Worm (Caenorhabditis elegans) whole organism, L3 larva: ENCODE data around the gene nhr-122.
A peak's percentile ranks its signal among the peaks of the same experiment; 100 is the strongest.

Source experiments
- R02D3.7 ChIP-seq: fragments of 150-350 bp; optimal IDR thresholded peaks from 2 replicates; lab custom pipeline; 2014; ENCODE audit warnings: missing biosample characterization, missing genetic modification characterization
- ZK546.5 ChIP-seq: sonication (generic microtip); optimal IDR thresholded peaks from 2 replicates; lab custom pipeline; 2017; ENCODE audit warnings: missing biosample characterization, missing genetic modification characterization
- aly-2 ChIP-seq: fragments of 150-350 bp; optimal IDR thresholded peaks from 2 replicates; lab custom pipeline; 2014; ENCODE audit warnings: missing biosample characterization, missing genetic modification characterization
- ama-1 ChIP-seq: fragments of 150-350 bp; optimal IDR thresholded peaks from 2 replicates; lab custom pipeline; 2018
- ceh-16 ChIP-seq: sonication (generic microtip); optimal IDR thresholded peaks from 2 replicates; lab custom pipeline; 2017; ENCODE audit warnings: missing biosample characterization, missing genetic modification characterization
- ceh-28 ChIP-seq: fragments of 150-350 bp; optimal IDR thresholded peaks from 2 replicates; lab custom pipeline; 2014; ENCODE audit warnings: missing biosample characterization, missing genetic modification reagents, missing genetic modification characterization
- ceh-82 ChIP-seq: fragments of 150-350 bp; optimal IDR thresholded peaks from 2 replicates; lab custom pipeline; 2014; ENCODE audit warnings: missing biosample characterization, missing genetic modification characterization
- daf-12 ChIP-seq: fragments of 150-350 bp; optimal IDR thresholded peaks from 2 replicates; lab custom pipeline; 2014; ENCODE audit warnings: missing biosample characterization, missing genetic modification reagents, missing genetic modification characterization
- egl-27 ChIP-seq: sonication (generic microtip); optimal IDR thresholded peaks from 4 replicates; lab custom pipeline; 2017; ENCODE audit warnings: missing biosample characterization, missing genetic modification reagents, missing genetic modification characterization
- elt-1 ChIP-seq: fragments of 150-350 bp; optimal IDR thresholded peaks from 2 replicates; lab custom pipeline; 2014; ENCODE audit warnings: missing biosample characterization, missing genetic modification characterization
- elt-2 ChIP-seq: sonication (generic microtip); optimal IDR thresholded peaks from 2 replicates; lab custom pipeline; 2016; ENCODE audit warnings: missing genetic modification reagents, mild to moderate bottlenecking, missing genetic modification characterization, missing compliant biosample characterization
- fkh-10 ChIP-seq: sonication (generic microtip); optimal IDR thresholded peaks from 2 replicates; lab custom pipeline; 2017; ENCODE audit warnings: missing biosample characterization, missing genetic modification reagents, missing genetic modification characterization
- fos-1 ChIP-seq: fragments of 150-350 bp; optimal IDR thresholded peaks from 2 replicates; lab custom pipeline; 2014; ENCODE audit warnings: missing biosample characterization, missing genetic modification characterization
- hmg-11 ChIP-seq: sonication (generic microtip); optimal IDR thresholded peaks from 2 replicates; lab custom pipeline; 2016; ENCODE audit warnings: missing genetic modification characterization, missing compliant biosample characterization
- jun-1 ChIP-seq: fragments of 150-350 bp; optimal IDR thresholded peaks from 2 replicates; lab custom pipeline; 2014; ENCODE audit warnings: missing biosample characterization, missing genetic modification reagents, missing genetic modification characterization
- lin-15B ChIP-seq: fragments of 150-350 bp; optimal IDR thresholded peaks from 2 replicates; lab custom pipeline; 2014; ENCODE audit warnings: missing biosample characterization, missing genetic modification characterization
- lin-39 ChIP-seq: fragments of 150-350 bp; optimal IDR thresholded peaks from 2 replicates; lab custom pipeline; 2018; ENCODE audit warnings: missing biosample characterization, missing genetic modification reagents, missing genetic modification characterization
- lsy-12 ChIP-seq: sonication (generic microtip); optimal IDR thresholded peaks from 2 replicates; lab custom pipeline; 2016; ENCODE audit warnings: mild to moderate bottlenecking, missing genetic modification characterization, missing compliant biosample characterization
- mml-1 ChIP-seq: fragments of 150-350 bp; sonication (generic microtip); optimal IDR thresholded peaks from 3 replicates; lab custom pipeline; 2014; ENCODE audit warnings: missing biosample characterization, missing genetic modification characterization
- nfya-1 ChIP-seq: sonication (generic microtip); optimal IDR thresholded peaks from 2 replicates; lab custom pipeline; 2017; ENCODE audit warnings: missing genetic modification characterization, mild to moderate bottlenecking, missing compliant biosample characterization, antibody characterized with exemption, moderate library complexity; ENCODE audit not compliant: insufficient read depth
- nhr-12 ChIP-seq: fragments of 150-350 bp; optimal IDR thresholded peaks from 2 replicates; lab custom pipeline; 2014; ENCODE audit warnings: missing biosample characterization, missing genetic modification characterization
- nhr-23 ChIP-seq: fragments of 150-350 bp; optimal IDR thresholded peaks from 2 replicates; lab custom pipeline; 2014; ENCODE audit warnings: missing biosample characterization, missing genetic modification reagents, missing genetic modification characterization
- nhr-25 ChIP-seq: sonication (generic microtip); optimal IDR thresholded peaks from 2 replicates; lab custom pipeline; 2017; ENCODE audit warnings: missing biosample characterization, missing genetic modification characterization
- nhr-43 ChIP-seq: sonication (generic microtip); optimal IDR thresholded peaks from 2 replicates; lab custom pipeline; 2016; ENCODE audit warnings: mild to moderate bottlenecking, missing genetic modification characterization, missing compliant biosample characterization; ENCODE audit not compliant: poor library complexity, severe bottlenecking
- nhr-67 ChIP-seq: fragments of 150-350 bp; optimal IDR thresholded peaks from 2 replicates; lab custom pipeline; 2014; ENCODE audit warnings: missing biosample characterization, missing genetic modification characterization
- nhr-76 ChIP-seq: fragments of 150-350 bp; sonication (generic microtip); optimal IDR thresholded peaks from 5 replicates; lab custom pipeline; 2014; ENCODE audit warnings: missing biosample characterization, missing genetic modification characterization
- nhr-77 ChIP-seq: fragments of 150-350 bp; optimal IDR thresholded peaks from 2 replicates; lab custom pipeline; 2014; ENCODE audit warnings: missing biosample characterization, missing genetic modification characterization
- pha-4 ChIP-seq: fragments of 150-350 bp; optimal IDR thresholded peaks from 2 replicates; lab custom pipeline; 2014; ENCODE audit warnings: missing biosample characterization, missing genetic modification reagents, missing genetic modification characterization
- skn-1 ChIP-seq: fragments of 150-350 bp; optimal IDR thresholded peaks from 2 replicates; lab custom pipeline; 2014; ENCODE audit warnings: missing biosample characterization, missing genetic modification characterization
- snpc-4 ChIP-seq: fragments of 150-350 bp; optimal IDR thresholded peaks from 2 replicates; lab custom pipeline; 2014; ENCODE audit warnings: missing biosample characterization, missing genetic modification characterization
- tbx-2 ChIP-seq: sonication (generic microtip); optimal IDR thresholded peaks from 2 replicates; lab custom pipeline; 2016; ENCODE audit warnings: mild to moderate bottlenecking, missing genetic modification characterization, missing compliant biosample characterization
- unc-62 ChIP-seq: fragments of 150-350 bp; sonication (generic microtip); optimal IDR thresholded peaks from 4 replicates; lab custom pipeline; 2014; ENCODE audit warnings: missing biosample characterization, missing genetic modification reagents, missing genetic modification characterization
- ztf-11 ChIP-seq: fragments of 150-350 bp; optimal IDR thresholded peaks from 2 replicates; lab custom pipeline; 2014; ENCODE audit warnings: missing biosample characterization, missing genetic modification characterization
- ztf-4 ChIP-seq: fragments of 150-350 bp; optimal IDR thresholded peaks from 2 replicates; lab custom pipeline; 2014; ENCODE audit warnings: missing biosample characterization, missing genetic modification characterization

Gene nhr-122

ce11 chrIV:1613592-1613991, at the start of gene nhr-122:
Gene nhr-122 (plus strand): TSS chrIV:1613892.
- TF ChIP-seq elt-2 (tag; lab: Kevin White, UChicago) (no peak), nhr-77 (tag; lab: Kevin White, UChicago) (no peak), unc-62 (no peak), ama-1 (no peak), hmg-11 (tag; lab: Kevin White, UChicago) (peak; percentile 33), nhr-43 (tag; lab: Kevin White, UChicago) (no peak), pha-4 (peak; percentile 19), ceh-28 (tag; lab: Kevin White, UChicago) (peak; percentile 30)

- TF ChIP-seq R02D3.7 (no peak), elt-2 (tag; lab: Kevin White, UChicago) (no peak), ceh-16 (tag; lab: Kevin White, UChicago) (no peak), ceh-28 (tag; lab: Kevin White, UChicago) (no peak), nhr-76 (tag; lab: Kevin White, UChicago) (no peak), jun-1 (tag; lab: Kevin White, UChicago) (no peak), nhr-12 (tag; lab: Kevin White, UChicago) (no peak), nhr-67 (tag; lab: Kevin White, UChicago) (no peak), ZK546.5 (tag; lab: Kevin White, UChicago) (no peak), fos-1 (no peak)
These were observed 48.0 kb upstream of the nhr-122 start for ce11 chrIV:1565725-1566124.

- TF ChIP-seq aly-2 (tag; lab: Kevin White, UChicago) (no peak), nfya-1 (tag; lab: Kevin White, UChicago) (peak; percentile 96), egl-27 (no peak), nhr-23 (tag; lab: Kevin White, UChicago) (no peak), daf-12 (tag; lab: Kevin White, UChicago) (no peak), nhr-12 (tag; lab: Kevin White, UChicago) (no peak), ceh-28 (tag; lab: Kevin White, UChicago) (no peak), ama-1 (no peak)
These were observed 46.1 kb upstream of the nhr-122 start for ce11 chrIV:1567577-1567976.

DNA sequence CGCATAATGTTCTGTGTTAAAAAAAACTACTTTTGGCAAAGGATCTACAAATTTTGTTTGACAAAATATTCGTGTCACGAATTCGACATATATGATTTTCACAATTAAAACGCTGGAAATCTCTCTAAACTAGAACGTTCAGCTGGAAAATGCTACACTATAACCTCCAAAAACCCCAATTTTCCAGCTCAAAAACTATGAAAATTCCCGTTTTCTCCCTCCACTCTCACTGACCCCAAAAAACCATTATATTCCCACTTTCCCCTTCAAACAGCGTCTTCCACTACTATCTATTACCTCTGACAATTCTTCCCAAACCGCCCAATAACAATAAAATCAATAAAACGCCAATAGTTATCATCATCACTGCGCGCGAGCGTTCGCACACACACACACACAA, 37.0 kb upstream of the nhr-122 start, which contains the start of gene Y41D4B.14:
Gene Y41D4B.14 (plus strand): TSS at position 301 of the 400 bp plus-strand sequence.
- no peak for TF ChIP-seq nhr-23 (tag; lab: Kevin White, UChicago)
- TF ChIP-seq elt-2 (tag; lab: Kevin White, UChicago) = no peak
- no peak for TF ChIP-seq ztf-11 (tag; lab: Kevin White, UChicago)
- no peak for TF ChIP-seq elt-1 (tag; lab: Kevin White, UChicago)

DNA sequence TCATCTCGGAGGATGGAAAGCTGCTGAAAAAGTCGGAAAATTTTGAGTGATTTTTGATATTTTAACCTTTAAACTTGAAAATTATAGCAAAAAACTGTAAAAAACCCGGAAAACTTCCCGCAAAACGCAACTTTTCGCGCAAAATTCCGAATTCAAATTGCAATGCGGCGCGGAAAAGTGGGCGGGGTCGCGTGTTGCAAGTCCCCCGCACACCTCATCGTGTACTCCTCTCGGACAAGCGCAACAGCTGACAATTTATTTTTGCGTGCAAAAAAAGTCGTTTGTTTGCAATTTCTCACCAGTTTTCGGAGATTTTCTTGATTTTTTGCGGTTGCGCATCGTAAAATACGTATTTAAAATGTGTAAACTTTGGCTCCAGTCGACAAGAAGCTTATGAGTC, 17.9 kb upstream of the nhr-122 start, which contains the start of gene npp-8:
Gene npp-8 (minus strand): TSS at position 23 of the 400 bp plus-strand sequence.
- TF ChIP-seq elt-2 (tag; lab: Kevin White, UChicago) (peak; percentile 64), tbx-2 (tag; lab: Kevin White, UChicago) (peak; percentile 61), fos-1 (peak; percentile 4), ceh-82 (tag; lab: Kevin White, UChicago) (peak; percentile 16), hmg-11 (tag; lab: Kevin White, UChicago) (peak; percentile 93), jun-1 (tag; lab: Kevin White, UChicago) (peak; percentile 33), ZK546.5 (tag; lab: Kevin White, UChicago) (no peak), ceh-28 (tag; lab: Kevin White, UChicago) (peak; percentile 67), nhr-12 (tag; lab: Kevin White, UChicago) (no peak), ceh-16 (tag; lab: Kevin White, UChicago) (peak; percentile 31), nhr-23 (tag; lab: Kevin White, UChicago) (peak; percentile 77), R02D3.7 (peak; percentile 55), egl-27 (peak; percentile 6), nhr-25 (tag; lab: Kevin White, UChicago) (peak; percentile 74), snpc-4 (tag; lab: Kevin White, UChicago) (peak; percentile 61), nhr-43 (tag; lab: Kevin White, UChicago) (no peak), pha-4 (peak; percentile 84), mml-1 (tag; lab: Kevin White, UChicago) (no peak), ama-1 (peak; percentile 52), lin-39 (peak; percentile 77), ztf-11 (tag; lab: Kevin White, UChicago) (no peak), ztf-4 (tag; lab: Kevin White, UChicago) (no peak), skn-1 (tag; lab: Kevin White, UChicago) (peak; percentile 73), nfya-1 (tag; lab: Kevin White, UChicago) (peak; percentile 82), lin-15B (peak; percentile 84), lsy-12 (tag; lab: Kevin White, UChicago) (peak; percentile 86), fkh-10 (GFP tag; lab: Kevin White, UChicago) (no peak)
